Worm (Caenorhabditis elegans) whole organism, L4 larva: ENCODE data around the gene tmem-258.

ENCODE experiments used
- R02D3.7 ChIP-seq: fragments of 150-350 bp; sonication (generic microtip); optimal IDR thresholded peaks from 3 replicates; lab custom pipeline; 2014; ENCODE audit warnings: missing biosample characterization, missing genetic modification characterization
- Y105C5A.15 ChIP-seq: fragments of 200-800 bp; sonication (Bioruptor generic); IDR thresholded peaks from 2 replicates; pipeline ENCODE4 v1.3.6; 2022; ENCODE audit warnings: missing genetic modification characterization, missing compliant biosample characterization
- Y48G9A.11 ChIP-seq: fragments of 200-800 bp; sonication (Bioruptor generic); IDR thresholded peaks from 2 replicates; pipeline ENCODE4 v1.3.6; 2022; ENCODE audit warnings: missing genetic modification reagents, missing genetic modification characterization, missing compliant biosample characterization
- Y75B8A.6 ChIP-seq: fragments of 200-800 bp; sonication (Bioruptor generic); IDR thresholded peaks from 2 replicates; pipeline ENCODE4 v1.3.6; 2022; ENCODE audit warnings: missing genetic modification reagents, missing genetic modification characterization, missing compliant biosample characterization
- ZK546.5 ChIP-seq, 2 experiments: sonication (generic microtip); optimal IDR thresholded peaks; 2 replicates each; lab custom pipeline; 2017; ENCODE audit warnings: missing biosample characterization in 2 of 2, missing genetic modification characterization in 2 of 2
- aha-1 ChIP-seq: fragments of 150-350 bp; peaks from one replicate; lab custom pipeline; 2014; ENCODE audit warnings: missing biosample characterization, missing genetic modification characterization
- attf-4 ChIP-seq: sonication (generic microtip); optimal IDR thresholded peaks from 3 replicates; lab custom pipeline; 2017; ENCODE audit warnings: missing biosample characterization, missing genetic modification characterization
- ceh-44 ChIP-seq: fragments of 200-800 bp; sonication (Bioruptor generic); IDR thresholded peaks from 2 replicates; pipeline ENCODE4 v1.3.6; 2022; ENCODE audit warnings: missing genetic modification reagents, missing genetic modification characterization, missing compliant biosample characterization
- ces-1 ChIP-seq: fragments of 150-350 bp; sonication (generic microtip); optimal IDR thresholded peaks from 4 replicates; lab custom pipeline; 2014; ENCODE audit warnings: missing biosample characterization, missing genetic modification reagents, missing genetic modification characterization
- fkh-10 ChIP-seq: fragments of 150-350 bp; optimal IDR thresholded peaks from 2 replicates; lab custom pipeline; 2014; ENCODE audit warnings: missing biosample characterization, missing genetic modification reagents, missing genetic modification characterization
- pha-4 ChIP-seq, 2 experiments: fragments of 150-350 bp in 1 of 2; fragments of 200-800 bp in 1 of 2; sonication (Bioruptor generic) in 1 of 2; IDR thresholded peaks in 1 of 2; optimal IDR thresholded peaks in 1 of 2; 2 replicates each; pipeline versions ENCODE4 v1.3.6 to Lab custom; 2014 to 2022; ENCODE audit warnings: missing genetic modification characterization in 2 of 2, missing genetic modification reagents in 2 of 2, missing biosample characterization in 1 of 2, missing compliant biosample characterization in 1 of 2
- rbr-2 ChIP-seq: sonication (generic microtip); optimal IDR thresholded peaks from 2 replicates; lab custom pipeline; 2016; ENCODE audit warnings: missing genotype, missing genetic modification characterization, missing compliant biosample characterization
- set-16 ChIP-seq: fragments of 200-800 bp; sonication (Bioruptor generic); IDR thresholded peaks from 2 replicates; pipeline ENCODE4 v1.3.6; 2022; ENCODE audit warnings: missing genetic modification reagents, missing genetic modification characterization, missing compliant biosample characterization
- snpc-1.2 ChIP-seq: fragments of 200-800 bp; sonication (Bioruptor generic); IDR thresholded peaks from 2 replicates; pipeline ENCODE4 v1.3.6; 2022; ENCODE audit warnings: missing genetic modification reagents, missing genetic modification characterization, missing compliant biosample characterization
- unc-62 ChIP-seq, 3 experiments: fragments of 150-350 bp in 1 of 3; sonication (generic microtip); optimal IDR thresholded peaks in 2 of 3; peaks in 1 of 3; 1 replicate in 1 of 3; 2 replicates in 2 of 3; lab custom pipeline; 2014 to 2017; ENCODE audit warnings: missing biosample characterization in 3 of 3, missing genetic modification characterization in 3 of 3, missing genetic modification reagents in 3 of 3, missing genotype in 1 of 3

tmem-258 gene

DNA sequence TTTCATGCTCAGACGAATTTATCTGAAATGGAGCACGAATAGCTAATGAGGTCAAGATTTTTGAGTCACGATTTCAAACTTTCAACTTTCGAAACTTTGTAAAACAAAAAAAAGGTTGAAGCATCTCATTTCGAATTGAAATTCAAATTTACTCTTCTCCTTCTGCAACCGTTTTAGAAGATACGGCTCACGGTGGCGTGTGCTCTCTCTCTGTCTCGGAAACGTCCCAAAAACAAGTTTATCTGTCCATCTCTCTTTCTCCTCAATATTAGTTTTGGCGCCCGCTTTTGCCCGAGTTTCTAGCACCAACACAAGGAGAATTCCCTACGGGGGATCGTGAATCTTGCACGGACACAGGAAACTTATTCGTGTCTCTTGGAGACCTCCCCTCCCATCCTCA lies 47.4 kb downstream of the tmem-258 start (continued):
- TF ChIP-seq attf-4 (tag; lab: Kevin White, UChicago) (no peak), R02D3.7 (tag; lab: Kevin White, UChicago) (no peak)
- TF ChIP-seq, all 104 proteins: peak for 0

DNA sequence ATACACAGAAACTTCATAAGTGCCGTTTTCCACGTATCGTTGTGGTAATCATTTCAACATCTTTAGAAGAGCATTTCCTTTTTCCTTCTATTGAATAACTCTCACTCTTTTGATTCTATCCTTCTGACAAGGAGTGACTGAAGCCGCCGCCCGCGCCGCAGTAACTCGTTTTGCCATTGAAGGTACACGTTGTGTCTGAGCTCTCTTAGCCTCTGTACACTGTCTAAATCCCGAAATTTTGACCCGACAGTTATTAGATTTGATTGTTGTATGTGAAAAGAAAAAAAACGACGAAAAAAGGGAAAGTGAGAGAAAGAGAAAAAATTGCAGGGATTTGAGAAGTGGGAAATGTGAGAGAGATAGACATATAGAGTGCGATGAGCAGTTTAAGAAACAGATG lies 48.3 kb downstream of the tmem-258 start:
- TF ChIP-seq ZK546.5 (tag; optimal IDR thresholded peaks at IDR 0.05; lab: Kevin White, UChicago) (no peak), Y105C5A.15 (GFP tag; lab: Robert Waterston, UW) (no peak), rbr-2 (tag; lab: Kevin White, UChicago) (peak; percentile 24), unc-62 (GFP tag; optimal IDR thresholded peaks at IDR 0.05 in 1 of 2; lab: Kevin White, UChicago) (peak in 1 of 2 experiments; percentile 56), unc-62 (tag; optimal IDR thresholded peaks at IDR 0.05; lab: Kevin White, UChicago) (no peak), fkh-10 (GFP tag; lab: Kevin White, UChicago) (peak; percentile 80), Y48G9A.11 (GFP tag; lab: Robert Waterston, UW) (no peak), ces-1 (GFP tag; lab: Kevin White, UChicago) (peak; percentile 71), snpc-1.2 (GFP tag; lab: Robert Waterston, UW) (no peak)
- TF ChIP-seq, all 104 proteins: peak for 4

DNA sequence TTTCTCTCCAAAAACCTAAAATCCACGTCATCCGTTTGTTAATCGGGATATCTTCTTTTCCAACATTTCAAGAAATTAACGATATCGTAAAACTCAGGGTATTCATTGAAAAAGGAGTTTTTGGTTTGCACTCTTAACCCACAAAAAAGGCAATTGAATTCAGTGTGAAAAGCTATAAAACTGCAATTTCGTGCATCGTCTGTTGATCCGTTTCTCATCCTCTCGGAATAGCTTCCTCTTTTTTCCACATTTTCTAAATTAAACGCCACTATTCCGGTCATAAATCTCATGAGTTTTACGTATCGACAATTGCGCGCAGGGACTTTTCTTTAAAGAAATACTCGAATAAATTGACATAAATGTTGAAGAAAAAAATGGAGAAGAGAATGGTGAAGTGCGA lies 49.2 kb downstream of the tmem-258 start:
- TF ChIP-seq unc-62 (GFP tag; optimal IDR thresholded peaks at IDR 0.05 in 1 of 2; lab: Kevin White, UChicago) (peak in 1 of 2 experiments; percentile 89), unc-62 (tag; optimal IDR thresholded peaks at IDR 0.05; lab: Kevin White, UChicago) (no peak), aha-1 (tag; lab: Kevin White, UChicago) (peak; percentile 62), set-16 (GFP tag; lab: Robert Waterston, UW) (no peak), ceh-44 (no peak), pha-4 (GFP tag; IDR thresholded peaks at IDR 0.05; lab: Robert Waterston, UW) (no peak), pha-4 (tag; optimal IDR thresholded peaks at IDR 0.05; lab: Kevin White, UChicago) (no peak), Y75B8A.6 (GFP tag; lab: Robert Waterston, UW) (no peak)
- TF ChIP-seq, all 104 proteins: peak for 2
